Worm (Caenorhabditis elegans): ENCODE measurements around the gene hrpk-2.
"Not testable (repeated sequence)": the region's sequence is repeated elsewhere in the genome, so short reads cannot be mapped to it uniquely, and the experiment has no call there.

hrpk-2 gene

ce11 chrIII:7952077-7952765 is 34.7 kb upstream of the hrpk-2 start, which contains the start of gene C29E4.15:
TSS of gene C29E4.15 (plus strand) at chrIII:7952623.
- no peak for TF ChIP-seq saeg-2 (GFP tag; IDR thresholded peaks at IDR 0.05)
- TF ChIP-seq unc-39 (tag; optimal IDR thresholded peaks at IDR 0.05): no peak
- peak in 1 of 2 experiments; percentile 86 for TF ChIP-seq unc-62 (GFP tag; optimal IDR thresholded peaks at IDR 0.05 in 1 of 2)
- no peak for TF ChIP-seq unc-62 (tag; optimal IDR thresholded peaks at IDR 0.05)
- no peak for TF ChIP-seq ceh-32 (tag; optimal IDR thresholded peaks at IDR 0.05; ENCODE audit: poor library complexity)
- TF ChIP-seq nhr-102 (tag; optimal IDR thresholded peaks at IDR 0.05): no peak
- no peak for TF ChIP-seq daf-8 (GFP tag; IDR thresholded peaks at IDR 0.05)
- no peak for TF ChIP-seq nhr-77 (tag; optimal IDR thresholded peaks at IDR 0.05)
- no peak for TF ChIP-seq dmd-8 (GFP tag; IDR thresholded peaks at IDR 0.05)
- no peak for TF ChIP-seq ama-1 (optimal IDR thresholded peaks at IDR 0.05)
- TF ChIP-seq jun-1 (tag; optimal IDR thresholded peaks at IDR 0.05): no peak
- TF ChIP-seq D1046.2 (GFP tag; IDR thresholded peaks at IDR 0.05): no peak
- no peak for TF ChIP-seq zip-11 (GFP tag; IDR thresholded peaks at IDR 0.05)
- TF ChIP-seq madf-9 (GFP tag; conservative IDR thresholded peaks at IDR 0.05): no peak
- no peak for TF ChIP-seq daf-12 (tag; optimal IDR thresholded peaks at IDR 0.05)
- peak in 1 of 2 experiments; percentile 76 for TF ChIP-seq lsy-2 (tag; optimal IDR thresholded peaks at IDR 0.05)
- peak; percentile 69 for TF ChIP-seq mes-2 (tag; optimal IDR thresholded peaks at IDR 0.05; ENCODE audit: poor library complexity, severe bottlenecking)
- peak; percentile 86 for TF ChIP-seq dpl-1 (GFP tag; optimal IDR thresholded peaks at IDR 0.05)
- TF ChIP-seq zfp-2 (tag; optimal IDR thresholded peaks at IDR 0.05): no peak
- peak; percentile 37; the same call in 1 of the 2 replicates for TF ChIP-seq hmg-1.1 (GFP tag; IDR thresholded peaks at IDR 0.05)
- no peak for TF ChIP-seq arid-1 (GFP tag; conservative IDR thresholded peaks at IDR 0.05)
- TF ChIP-seq R02D3.7 (tag; optimal IDR thresholded peaks at IDR 0.05): no peak
- no peak for TF ChIP-seq ZK337.2 (GFP tag; IDR thresholded peaks at IDR 0.05)
- TF ChIP-seq egl-27 (tag; optimal IDR thresholded peaks at IDR 0.05): no peak
- no peak for TF ChIP-seq hif-1 (tag; optimal IDR thresholded peaks at IDR 0.05)
- TF ChIP-seq mdl-1 (tag; optimal IDR thresholded peaks at IDR 0.05): no peak
- TF ChIP-seq F44E2.7 (GFP tag; IDR thresholded peaks at IDR 0.05): no peak
- no peak for TF ChIP-seq ces-1 (GFP tag; optimal IDR thresholded peaks at IDR 0.05)
- no peak for TF ChIP-seq spr-1 (tag; optimal IDR thresholded peaks at IDR 0.05)
- TF ChIP-seq nhr-6 (tag; optimal IDR thresholded peaks at IDR 0.05): no peak
- TF ChIP-seq ZK546.5 (tag; optimal IDR thresholded peaks at IDR 0.05): no peak
- peak; percentile 19 for TF ChIP-seq fkh-10 (GFP tag; optimal IDR thresholded peaks at IDR 0.05)
- no peak for TF ChIP-seq ztf-11 (tag; optimal IDR thresholded peaks at IDR 0.05)

- TF ChIP-seq mdt-29 (GFP tag; IDR thresholded peaks at IDR 0.05) (no peak), nhr-28 (tag; optimal IDR thresholded peaks at IDR 0.05) (no peak), nhr-6 (tag; optimal IDR thresholded peaks at IDR 0.05) (no peak)
Observed at ce11 chrIII:7953208-7953607, 33.7 kb upstream of the hrpk-2 start, which contains the start of gene let-754. TSS of gene let-754 (minus strand) at chrIII:7953308.

ce11 chrIII:7953688-7954313 is 33.1 kb upstream of the hrpk-2 start:
- TF ChIP-seq Y75B8A.6 (GFP tag; IDR thresholded peaks at IDR 0.05) (0 out of 2 replicates have a peak, but pooled peaks have one; percentile 31), nhr-41 (GFP tag; IDR thresholded peaks at IDR 0.05) (peak; percentile 68; the same call in 1 of the 2 replicates), ctbp-1 (GFP tag; IDR thresholded peaks at IDR 0.05) (peak; percentile 50; the same call in 1 of the 2 replicates), egl-43 (GFP tag; IDR thresholded peaks at IDR 0.05) (peak; percentile 77), lin-38 (GFP tag; IDR thresholded peaks at IDR 0.05) (peak; percentile 72), arid-1 (GFP tag; conservative IDR thresholded peaks at IDR 0.05) (peak; percentile 71; the same call in 1 of the 2 replicates), snpc-1.2 (GFP tag; IDR thresholded peaks at IDR 0.05) (peak; percentile 71), pha-4 (GFP tag; IDR thresholded peaks at IDR 0.05) (peak; percentile 64; the same call in 1 of the 2 replicates), Y48G9A.11 (GFP tag; IDR thresholded peaks at IDR 0.05) (peak; percentile 78), F26F4.8 (GFP tag; conservative IDR thresholded peaks at IDR 0.05) (peak; percentile 95), madf-5 (GFP tag; IDR thresholded peaks at IDR 0.05) (peak in 1 of 2 experiments; percentile 68; a peak in 2 of 4 replicates), vab-7 (GFP tag; IDR thresholded peaks at IDR 0.05) (peak; percentile 69), dmd-8 (GFP tag; IDR thresholded peaks at IDR 0.05) (peak; percentile 87), ceh-20 (GFP tag; IDR thresholded peaks at IDR 0.05) (0 out of 2 replicates have a peak, but pooled peaks have one; percentile 19), saeg-2 (GFP tag; IDR thresholded peaks at IDR 0.05) (0 out of 2 replicates have a peak, but pooled peaks have one; percentile 55)
- not testable (repeated sequence) for TF ChIP-seq pha-4 (tag; optimal IDR thresholded peaks at IDR 0.05)
